Fruit fly (Drosophila melanogaster): ENCODE data around the gene Nmd3.

Nmd3 gene

dm6 chrX:2135868-2136787 is 48.3 kb downstream of the Nmd3 start (continued):
- TF ChIP-seq hb (GFP tag; IDR thresholded peaks at IDR 0.05; ENCODE audit: partially characterized antibody): no peak
- no peak for TF ChIP-seq sc (optimal IDR thresholded peaks at IDR 0.05)
- no peak for TF ChIP-seq sc (GFP tag; optimal IDR thresholded peaks at IDR 0.05)
- TF ChIP-seq Asciz (GFP tag; optimal IDR thresholded peaks at IDR 0.05): no peak
- TF ChIP-seq Meics (GFP tag; optimal IDR thresholded peaks at IDR 0.05): peak; percentile 57
- TF ChIP-seq dpn (GFP tag; optimal IDR thresholded peaks at IDR 0.05): peak; percentile 12 to 53
- TF ChIP-seq unpg (GFP tag; optimal IDR thresholded peaks at IDR 0.05): peak; percentile 45
- no peak for TF ChIP-seq CG4282 (GFP tag; optimal IDR thresholded peaks at IDR 0.05)
- TF ChIP-seq dmrt11E (tag; optimal IDR thresholded peaks at IDR 0.05): no peak
- TF ChIP-seq Optix (GFP tag; IDR thresholded peaks at IDR 0.05): no peak
- TF ChIP-seq GATAe (GFP tag; conservative IDR thresholded peaks at IDR 0.05): no peak
- no peak for TF ChIP-seq CG10959 (GFP tag; IDR thresholded peaks at IDR 0.05)
- no peak for TF ChIP-seq CG12744 (GFP tag; optimal IDR thresholded peaks at IDR 0.05)
- TF ChIP-seq CG5953 (GFP tag; IDR thresholded peaks at IDR 0.05): no peak
- TF ChIP-seq CG2678 (tag; optimal IDR thresholded peaks at IDR 0.05): peak; percentile 61
- TF ChIP-seq CoRest (tag; optimal IDR thresholded peaks at IDR 0.05): peak; percentile 25
- TF ChIP-seq croc (GFP tag; conservative IDR thresholded peaks at IDR 0.05): peak; percentile 18; the same call in 1 of the 3 replicates
- TF ChIP-seq CG8924 (tag; optimal IDR thresholded peaks at IDR 0.05): no peak
- peak; percentile 60 for TF ChIP-seq Jarid2 (GFP tag; optimal IDR thresholded peaks at IDR 0.05)
- no peak for TF ChIP-seq chinmo (GFP tag; IDR thresholded peaks at IDR 0.05; ENCODE audit: partially characterized antibody)
- no peak for TF ChIP-seq hbn (GFP tag; IDR thresholded peaks at IDR 0.05; ENCODE audit: partially characterized antibody)
- TF ChIP-seq amos (GFP tag; IDR thresholded peaks at IDR 0.05; ENCODE audit: partially characterized antibody): no peak
- peak; percentile 49 for TF ChIP-seq CG7372 (GFP tag; IDR thresholded peaks at IDR 0.05)
- TF ChIP-seq Ets65A (GFP tag): peak; percentile 81
- TF ChIP-seq CG18619 (GFP tag; optimal IDR thresholded peaks at IDR 0.05): peak; percentile 27
- no peak; the same call in 1 of the 2 replicates for TF ChIP-seq Xrp1 (GFP tag; IDR thresholded peaks at IDR 0.05)
- TF ChIP-seq lov (optimal IDR thresholded peaks at IDR 0.05): peak; percentile 82
- TF ChIP-seq lov (GFP tag; IDR thresholded peaks at IDR 0.05): no peak
- TF ChIP-seq Sox100B (GFP tag; optimal IDR thresholded peaks at IDR 0.05): peak; percentile 21
- peak; percentile 53 for TF ChIP-seq Med (GFP tag)
- no peak for TF ChIP-seq Six4 (GFP tag; optimal IDR thresholded peaks at IDR 0.05)
- TF ChIP-seq toy (GFP tag; IDR thresholded peaks at IDR 0.05): no peak
- TF ChIP-seq MTF-1 (GFP tag; optimal IDR thresholded peaks at IDR 0.05; ENCODE audit: borderline replicate concordance): no peak
- TF ChIP-seq Atf-2 (GFP tag; optimal IDR thresholded peaks at IDR 0.05): no peak
- TF ChIP-seq zfh1 (GFP tag; IDR thresholded peaks at IDR 0.05): no peak; the same call in 2 of the 3 replicates
- peak; percentile 54 for TF ChIP-seq CG7839 (tag; optimal IDR thresholded peaks at IDR 0.05)
- TF ChIP-seq dati (GFP tag; IDR thresholded peaks at IDR 0.05): no peak
- no peak for TF ChIP-seq Atf6 (GFP tag; IDR thresholded peaks at IDR 0.05)
- no peak for TF ChIP-seq onecut (GFP tag; IDR thresholded peaks at IDR 0.05)
- TF ChIP-seq ems (GFP tag; optimal IDR thresholded peaks at IDR 0.05): no peak
- no peak for TF ChIP-seq CG15073 (GFP tag; optimal IDR thresholded peaks at IDR 0.05)
- TF ChIP-seq fu2 (GFP tag; optimal IDR thresholded peaks at IDR 0.05): no peak
- no peak for TF ChIP-seq C15 (GFP tag; IDR thresholded peaks at IDR 0.05)
- TF ChIP-seq CG16863 (GFP tag; optimal IDR thresholded peaks at IDR 0.05): peak; percentile 30
- TF ChIP-seq CG32532 (GFP tag; IDR thresholded peaks at IDR 0.05): peak; percentile 57
- no peak for TF ChIP-seq Nf-YB (GFP tag; optimal IDR thresholded peaks at IDR 0.05)
- peak; percentile 73 for TF ChIP-seq sens (GFP tag)
- TF ChIP-seq slou (GFP tag; optimal IDR thresholded peaks at IDR 0.05): no peak
- TF ChIP-seq Hr3 (GFP tag; optimal IDR thresholded peaks at IDR 0.05): no peak
- no peak for TF ChIP-seq B-H2 (GFP tag; optimal IDR thresholded peaks at IDR 0.05)

All from whole organism, embryonic.